Fruit fly (Drosophila melanogaster) whole organism, embryonic: ENCODE measurements around the gene Dh31.
A peak's percentile ranks its signal among the peaks of the same experiment; 100 is the strongest.

Experiments used
- ATbp ChIP-seq: fragments of 200-800 bp; sonication (Bioruptor generic); optimal IDR thresholded peaks from 2 replicates; lab custom pipeline; 2017; ENCODE audit warnings: missing biosample characterization, mild to moderate bottlenecking, missing genetic modification characterization, missing genetic modification reagents
- CG12219 ChIP-seq: fragments of 200-800 bp; sonication (Bioruptor generic); optimal IDR thresholded peaks from 3 replicates; lab custom pipeline; 2018; ENCODE audit warnings: missing biosample characterization, mild to moderate bottlenecking, missing genetic modification characterization
- CG13123 ChIP-seq: fragments of 200-800 bp; sonication (Bioruptor generic); optimal IDR thresholded peaks from 2 replicates; lab custom pipeline; 2016; ENCODE audit warnings: missing biosample characterization, missing genetic modification characterization
- CG13287 ChIP-seq: fragments of 200-800 bp; sonication (Bioruptor generic); IDR thresholded peaks from 2 replicates; pipeline ENCODE4 v1.3.6; 2022; ENCODE audit warnings: missing biosample characterization, missing genetic modification characterization; ENCODE audit not compliant: partially characterized antibody
- CG14050 ChIP-seq: fragments of 200-800 bp; sonication (Bioruptor generic); IDR thresholded peaks from 3 replicates; pipeline ENCODE4 v1.3.6; 2022; ENCODE audit warnings: missing biosample characterization, missing genetic modification characterization
- CG14965 ChIP-seq: fragments of 200-800 bp; sonication (Bioruptor generic); optimal IDR thresholded peaks from 2 replicates; lab custom pipeline; 2016; ENCODE audit warnings: missing biosample characterization, missing genetic modification characterization, borderline replicate concordance
- CG15011 ChIP-seq: fragments of 200-800 bp; sonication (Bioruptor generic); optimal IDR thresholded peaks from 3 replicates; lab custom pipeline; 2018; ENCODE audit warnings: missing biosample characterization, mild to moderate bottlenecking, missing genetic modification characterization
- CG15479 ChIP-seq: fragments of 200-800 bp; sonication (Bioruptor generic); optimal IDR thresholded peaks from 3 replicates; lab custom pipeline; 2019; ENCODE audit warnings: missing biosample characterization, mild to moderate bottlenecking, missing genetic modification characterization, moderate library complexity
- CG15601 ChIP-seq: fragments of 200-800 bp; sonication (Bioruptor generic); optimal IDR thresholded peaks from 3 replicates; lab custom pipeline; 2019; ENCODE audit warnings: missing biosample characterization, mild to moderate bottlenecking, missing genetic modification characterization, moderate library complexity
- CG16815 ChIP-seq: fragments of 200-800 bp; sonication (Bioruptor generic); optimal IDR thresholded peaks from 3 replicates; lab custom pipeline; 2017; ENCODE audit warnings: missing biosample characterization, mild to moderate bottlenecking, missing genetic modification characterization
- CG17829 ChIP-seq: fragments of 200-800 bp; optimal IDR thresholded peaks from 2 replicates; lab custom pipeline; 2019; ENCODE audit warnings: missing biosample characterization, mild to moderate bottlenecking, missing genetic modification characterization, moderate library complexity
- CG3163 ChIP-seq: fragments of 200-800 bp; sonication (Bioruptor generic); optimal IDR thresholded peaks from 3 replicates; lab custom pipeline; 2016; ENCODE audit warnings: missing biosample characterization, missing genetic modification characterization
- CG3281 ChIP-seq: fragments of 200-800 bp; sonication (Bioruptor generic); optimal IDR thresholded peaks from 3 replicates; lab custom pipeline; 2017; ENCODE audit warnings: missing biosample characterization, mild to moderate bottlenecking, missing genetic modification characterization
- CG4617 ChIP-seq: fragments of 200-800 bp; sonication (Bioruptor generic); optimal IDR thresholded peaks from 3 replicates; lab custom pipeline; 2016; ENCODE audit warnings: missing biosample characterization, missing genetic modification characterization, borderline replicate concordance
- CG4854 ChIP-seq: fragments of 200-800 bp; sonication (Bioruptor generic); optimal IDR thresholded peaks from 2 replicates; lab custom pipeline; 2016; ENCODE audit warnings: missing biosample characterization, missing genetic modification characterization, inconsistent platforms
- CG7271 ChIP-seq: fragments of 200-800 bp; sonication (Bioruptor generic); optimal IDR thresholded peaks from 2 replicates; lab custom pipeline; 2018; ENCODE audit warnings: missing biosample characterization, mild to moderate bottlenecking, missing genetic modification characterization, moderate library complexity
- CG9727 ChIP-seq: fragments of 200-800 bp; sonication (Bioruptor generic); optimal IDR thresholded peaks from 3 replicates; lab custom pipeline; 2017; ENCODE audit warnings: missing biosample characterization, mild to moderate bottlenecking, missing genetic modification characterization
- CHES-1-like ChIP-seq: fragments of 200-800 bp; sonication (Bioruptor generic); optimal IDR thresholded peaks from 2 replicates; lab custom pipeline; 2016; ENCODE audit warnings: missing biosample characterization, missing genetic modification characterization
- Dip3 ChIP-seq: fragments of 200-800 bp; sonication (Bioruptor generic); optimal IDR thresholded peaks from 3 replicates; lab custom pipeline; 2016; ENCODE audit warnings: missing biosample characterization, missing genetic modification characterization
- Doc3 ChIP-seq: fragments of 200-800 bp; sonication (Bioruptor generic); IDR thresholded peaks from 3 replicates; pipeline ENCODE4 v1.3.6; 2022; ENCODE audit warnings: missing biosample characterization, missing genetic modification characterization; ENCODE audit not compliant: partially characterized antibody
- Gug ChIP-seq: fragments of 200-800 bp; sonication (Bioruptor generic); IDR thresholded peaks from 4 replicates; pipeline ENCODE4 v1.3.6; 2022; ENCODE audit warnings: missing biosample characterization, missing genetic modification characterization
- Lpt ChIP-seq: fragments of >200 bp; optimal IDR thresholded peaks from 2 replicates; lab custom pipeline; 2018; ENCODE audit warnings: missing biosample characterization, missing genetic modification characterization
- MESR4 ChIP-seq: fragments of 200-800 bp; sonication (Bioruptor generic); optimal IDR thresholded peaks from 2 replicates; lab custom pipeline; 2018; ENCODE audit warnings: missing biosample characterization, mild to moderate bottlenecking, missing genetic modification characterization, moderate library complexity
- Nf-YA ChIP-seq: fragments of 200-800 bp; sonication (Bioruptor generic); IDR thresholded peaks from 2 replicates; pipeline ENCODE4 v1.3.6; 2022; ENCODE audit warnings: missing biosample characterization, missing genetic modification characterization
- abd-A ChIP-seq: fragments of 200-800 bp; sonication (Bioruptor generic); optimal IDR thresholded peaks from 3 replicates; lab custom pipeline; 2019; ENCODE audit warnings: missing biosample characterization, mild to moderate bottlenecking, missing genetic modification characterization, moderate library complexity
- bbx ChIP-seq: fragments of 200-800 bp; sonication (Bioruptor generic); IDR thresholded peaks from 2 replicates; pipeline ENCODE4 v1.3.6; 2022; ENCODE audit warnings: missing biosample characterization, missing genetic modification characterization; ENCODE audit not compliant: partially characterized antibody
- br ChIP-seq: fragments of >200 bp; optimal IDR thresholded peaks from 2 replicates; lab custom pipeline; 2017
- bsh ChIP-seq, 2 experiments: fragments of 200-800 bp; sonication (Bioruptor generic); optimal IDR thresholded peaks; 2 replicates each; lab custom pipeline; 2017 to 2018; ENCODE audit warnings: mild to moderate bottlenecking in 2 of 2, missing biosample characterization in 2 of 2, missing genetic modification characterization in 2 of 2, moderate library complexity in 1 of 2
- chinmo ChIP-seq: fragments of 200-800 bp; sonication (Bioruptor generic); IDR thresholded peaks from 4 replicates; pipeline ENCODE4 v1.3.6; 2022; ENCODE audit warnings: missing biosample characterization, missing genetic modification characterization; ENCODE audit not compliant: partially characterized antibody
- chn ChIP-seq: fragments of 200-800 bp; sonication (Bioruptor generic); optimal IDR thresholded peaks from 2 replicates; lab custom pipeline; 2016; ENCODE audit warnings: missing biosample characterization, missing genetic modification characterization
- en ChIP-seq: fragments of 200-800 bp; sonication (Bioruptor generic); optimal IDR thresholded peaks from 2 replicates; lab custom pipeline; 2016; ENCODE audit warnings: missing biosample characterization, missing genetic modification characterization
- esg ChIP-seq: fragments of 200-800 bp; sonication (Bioruptor generic); conservative IDR thresholded peaks from 2 replicates; pipeline ENCODE4 v1.3.6; 2022; ENCODE audit warnings: missing biosample characterization, missing genetic modification characterization
- fd102C ChIP-seq: fragments of 200-800 bp; sonication (Bioruptor generic); optimal IDR thresholded peaks from 2 replicates; lab custom pipeline; 2018; ENCODE audit warnings: missing biosample characterization, mild to moderate bottlenecking, missing genetic modification characterization, moderate library complexity
- gem ChIP-seq: fragments of 200-800 bp; sonication (Bioruptor generic); optimal IDR thresholded peaks from 2 replicates; lab custom pipeline; 2019; ENCODE audit warnings: missing biosample characterization, mild to moderate bottlenecking, missing genetic modification characterization, moderate library complexity
- grau ChIP-seq: fragments of 200-800 bp; optimal IDR thresholded peaks from 3 replicates; lab custom pipeline; 2019; ENCODE audit warnings: missing biosample characterization, mild to moderate bottlenecking, missing genetic modification characterization, moderate library complexity
- gsb-n ChIP-seq: fragments of 200-800 bp; sonication (Bioruptor generic); optimal IDR thresholded peaks from 3 replicates; lab custom pipeline; 2018; ENCODE audit warnings: missing biosample characterization, mild to moderate bottlenecking, missing genetic modification characterization
- her ChIP-seq: fragments of 200-800 bp; sonication (Bioruptor generic); optimal IDR thresholded peaks from 2 replicates; lab custom pipeline; 2016; ENCODE audit warnings: missing biosample characterization, missing genetic modification characterization
- ken ChIP-seq: fragments of 200-800 bp; sonication (Bioruptor generic); IDR thresholded peaks from 3 replicates; pipeline ENCODE4 v1.3.6; 2022; ENCODE audit warnings: missing biosample characterization, missing genetic modification characterization
- onecut ChIP-seq: fragments of 200-800 bp; sonication (Bioruptor generic); IDR thresholded peaks from 2 replicates; pipeline ENCODE4 v1.3.6; 2022; ENCODE audit warnings: missing biosample characterization, missing genetic modification characterization
- pros ChIP-seq: fragments of 200-800 bp; sonication (Bioruptor generic); optimal IDR thresholded peaks from 3 replicates; lab custom pipeline; 2019; ENCODE audit warnings: missing biosample characterization, mild to moderate bottlenecking, missing genetic modification characterization, moderate library complexity
- psq ChIP-seq: fragments of 200-800 bp; sonication (Bioruptor generic); optimal IDR thresholded peaks from 2 replicates; lab custom pipeline; 2017; ENCODE audit warnings: missing biosample characterization, missing genetic modification characterization
- sens ChIP-seq: fragments of 200-800 bp; sonication (Bioruptor generic); peaks from one replicate; lab custom pipeline; 2016; ENCODE audit warnings: missing biosample characterization, missing genetic modification characterization
- stc ChIP-seq: fragments of 200-800 bp; sonication (Bioruptor generic); IDR thresholded peaks from 2 replicates; pipeline ENCODE4 v1.3.6; 2022; ENCODE audit warnings: missing biosample characterization, missing genetic modification characterization
- vvl ChIP-seq: fragments of 200-800 bp; sonication (Bioruptor generic); IDR thresholded peaks from 2 replicates; pipeline ENCODE4 v1.3.6; 2022; ENCODE audit warnings: missing biosample characterization, missing genetic modification characterization
- wdn ChIP-seq: fragments of 200-800 bp; sonication (Bioruptor generic); IDR thresholded peaks from 2 replicates; pipeline ENCODE4 v1.3.6; 2022; ENCODE audit warnings: missing biosample characterization, missing genetic modification characterization
- yki ChIP-seq: fragments of >200 bp; optimal IDR thresholded peaks from 3 replicates; lab custom pipeline; 2018
- zen ChIP-seq: fragments of 200-800 bp; sonication (Bioruptor generic); optimal IDR thresholded peaks from 3 replicates; lab custom pipeline; 2018; ENCODE audit warnings: missing biosample characterization, mild to moderate bottlenecking, missing genetic modification characterization, moderate library complexity

The Dh31 gene

dm6 chr2L:8543731-8544359 is 37.2 kb upstream of the Dh31 start (continued):
- TF ChIP-seq Gug (GFP tag; lab: Robert Waterston, UW) (no peak), vvl (GFP tag; lab: Robert Waterston, UW) (peak; percentile 12; the same call in 1 of the 2 replicates), psq (GFP tag; lab: Kevin White, UChicago) (peak; percentile 89), CG3163 (GFP tag; lab: Kevin White, UChicago) (peak; percentile 85), chinmo (GFP tag; lab: Robert Waterston, UW) (peak; percentile 48; the same call in 1 of the 4 replicates), chn (peak; percentile 16), zen (tag; lab: Kevin White, UChicago) (no peak), CG15601 (tag; lab: Kevin White, UChicago) (peak; percentile 12), Dip3 (no peak), onecut (GFP tag; lab: Robert Waterston, UW) (peak; percentile 91), CHES-1-like (no peak), CG17829 (peak; percentile 17), CG15011 (GFP tag; lab: Kevin White, UChicago) (no peak), bsh (GFP tag; optimal IDR thresholded peaks at IDR 0.05; lab: Kevin White, UChicago) (peak in 1 of 2 experiments; percentile 3), CG4854 (GFP tag; lab: Kevin White, UChicago) (peak; percentile 39), ATbp (GFP tag; lab: Kevin White, UChicago) (no peak), wdn (GFP tag; lab: Robert Waterston, UW) (no peak), gsb-n (tag; lab: Kevin White, UChicago) (peak; percentile 72), CG14050 (GFP tag; lab: Robert Waterston, UW) (no peak), her (GFP tag; lab: Kevin White, UChicago) (no peak), Lpt (no peak), CG3281 (GFP tag; lab: Kevin White, UChicago) (no peak), CG12219 (GFP tag; lab: Kevin White, UChicago) (no peak), Nf-YA (GFP tag; lab: Robert Waterston, UW) (no peak), br (no peak), CG4617 (GFP tag; lab: Kevin White, UChicago) (no peak), CG16815 (GFP tag; lab: Kevin White, UChicago) (no peak), stc (peak; percentile 9; the same call in 1 of the 2 replicates), fd102C (GFP tag; lab: Kevin White, UChicago) (no peak), pros (GFP tag; lab: Kevin White, UChicago) (peak; percentile 93), bbx (GFP tag; lab: Robert Waterston, UW) (peak; percentile 27; the same call in 1 of the 2 replicates), esg (no peak), yki (lab: Kevin White, UChicago) (peak; percentile 94), CG14965 (no peak), CG7271 (tag; lab: Kevin White, UChicago) (peak; percentile 22), grau (tag; lab: Kevin White, UChicago) (no peak), Doc3 (GFP tag; lab: Robert Waterston, UW) (peak; percentile 50; the same call in 1 of the 3 replicates), CG13287 (GFP tag; lab: Robert Waterston, UW) (no peak), MESR4 (no peak), gem (tag; lab: Kevin White, UChicago) (no peak), abd-A (tag; lab: Kevin White, UChicago) (peak; percentile 28), CG13123 (GFP tag; lab: Kevin White, UChicago) (no peak), sens (GFP tag; lab: Kevin White, UChicago) (peak; percentile 36), CG9727 (GFP tag; lab: Kevin White, UChicago) (no peak), en (no peak), ken (GFP tag; lab: Robert Waterston, UW) (no peak), CG15479 (GFP tag; lab: Kevin White, UChicago) (peak; percentile 52)
